Worm (Caenorhabditis elegans) whole organism, midembryonic: Measurements from ENCODE around the gene fbxc-29.

Experiments
- T22C8.4 ChIP-seq: fragments of 200-800 bp; sonication (Bioruptor generic); IDR thresholded peaks from 2 replicates; pipeline ENCODE4 v1.3.6; 2022; ENCODE audit warnings: missing genetic modification characterization, missing compliant biosample characterization
- cog-1 ChIP-seq: sonication (generic microtip); optimal IDR thresholded peaks from 2 replicates; lab custom pipeline; 2016; ENCODE audit warnings: missing genetic modification characterization, missing compliant biosample characterization
- flt-1 ChIP-seq: fragments of 200-800 bp; sonication (Bioruptor generic); IDR thresholded peaks from 2 replicates; pipeline ENCODE4 v1.3.6; 2022; ENCODE audit warnings: missing genetic modification characterization, missing compliant biosample characterization
- klf-2 ChIP-seq: fragments of 200-800 bp; sonication (Bioruptor generic); conservative IDR thresholded peaks from 2 replicates; pipeline ENCODE4 v1.3.6; 2022; ENCODE audit warnings: missing genetic modification reagents, missing genetic modification characterization, missing compliant biosample characterization
- ref-1 ChIP-seq: fragments of 200-800 bp; sonication (Bioruptor generic); conservative IDR thresholded peaks from 2 replicates; pipeline ENCODE4 v1.3.6; 2022; ENCODE audit warnings: missing genetic modification reagents, missing genetic modification characterization, missing compliant biosample characterization
- tab-1 ChIP-seq: fragments of 200-800 bp; sonication (Bioruptor generic); IDR thresholded peaks from 2 replicates; pipeline ENCODE4 v1.3.6; 2022; ENCODE audit warnings: missing genetic modification characterization, missing compliant biosample characterization
- ztf-23 ChIP-seq: fragments of 200-800 bp; sonication (Bioruptor generic); IDR thresholded peaks from 2 replicates; pipeline ENCODE4 v1.3.6; 2022; ENCODE audit warnings: missing genetic modification reagents, missing genetic modification characterization, missing compliant biosample characterization
- ztf-29 ChIP-seq: fragments of 200-800 bp; sonication (Bioruptor generic); IDR thresholded peaks from 2 replicates; pipeline ENCODE4 v1.3.6; 2022; ENCODE audit warnings: missing genetic modification reagents, missing genetic modification characterization, missing compliant biosample characterization

ce11 chrII:869316-869715 lies 46.6 kb upstream of the fbxc-29 start:
- TF ChIP-seq ztf-29 (GFP tag; lab: Robert Waterston, UW) (no peak), T22C8.4 (no peak), flt-1 (GFP tag; lab: Robert Waterston, UW) (no peak), cog-1 (tag; lab: Kevin White, UChicago) (no peak), tab-1 (GFP tag; lab: Robert Waterston, UW) (no peak), ref-1 (GFP tag; lab: Robert Waterston, UW) (no peak), klf-2 (GFP tag; lab: Robert Waterston, UW) (no peak), ztf-23 (GFP tag; lab: Robert Waterston, UW) (no peak)
